Fruit fly (Drosophila melanogaster) whole organism, pupa: ENCODE measurements around the gene CG46458.

ENCODE experiments used
- CG10348 ChIP-seq: fragments of 200-800 bp; sonication (Bioruptor generic); IDR thresholded peaks from 2 replicates; pipeline ENCODE4 v1.3.6; 2022; ENCODE audit warnings: missing biosample characterization, missing genetic modification characterization
- CG12605 ChIP-seq: fragments of 200-800 bp; sonication (Bioruptor generic); IDR thresholded peaks from 2 replicates; pipeline ENCODE4 v1.3.6; 2022; ENCODE audit warnings: missing biosample characterization, missing genetic modification characterization
- CG13204 ChIP-seq: fragments of 200-800 bp; sonication (Bioruptor generic); optimal IDR thresholded peaks from 2 replicates; lab custom pipeline; 2018; ENCODE audit warnings: missing biosample characterization, mild to moderate bottlenecking, missing genetic modification characterization, moderate library complexity
- CG14655 ChIP-seq: fragments of 200-800 bp; sonication (Bioruptor generic); optimal IDR thresholded peaks from 3 replicates; lab custom pipeline; 2017; ENCODE audit warnings: mild to moderate bottlenecking, missing biosample characterization, missing genetic modification reagents, missing genetic modification characterization
- CG15710 ChIP-seq: fragments of 200-800 bp; sonication (Bioruptor generic); optimal IDR thresholded peaks from 2 replicates; lab custom pipeline; 2018; ENCODE audit warnings: missing biosample characterization, mild to moderate bottlenecking, missing genetic modification characterization, moderate library complexity
- CG17806 ChIP-seq: fragments of 200-800 bp; sonication (Bioruptor generic); optimal IDR thresholded peaks from 2 replicates; lab custom pipeline; 2018; ENCODE audit warnings: missing biosample characterization, mild to moderate bottlenecking, missing genetic modification characterization, moderate library complexity
- CG32121 ChIP-seq: fragments of 200-800 bp; sonication (Bioruptor generic); IDR thresholded peaks from 2 replicates; pipeline ENCODE4 v1.3.6; 2022; ENCODE audit warnings: missing biosample characterization, missing genetic modification characterization
- CG34367 ChIP-seq: fragments of 200-800 bp; sonication (Bioruptor generic); optimal IDR thresholded peaks from 2 replicates; lab custom pipeline; 2018; ENCODE audit warnings: missing biosample characterization, mild to moderate bottlenecking, missing genetic modification characterization
- CG4496 ChIP-seq: fragments of 200-800 bp; sonication (Bioruptor generic); IDR thresholded peaks from 3 replicates; pipeline ENCODE4 v1.3.6; 2022; ENCODE audit warnings: missing biosample characterization, missing genetic modification characterization
- CG8159 ChIP-seq: fragments of 200-800 bp; sonication (Bioruptor generic); optimal IDR thresholded peaks from 3 replicates; lab custom pipeline; 2018; ENCODE audit warnings: missing biosample characterization, mild to moderate bottlenecking, missing genetic modification characterization, moderate library complexity
- CG8301 ChIP-seq: fragments of 200-800 bp; sonication (Bioruptor generic); optimal IDR thresholded peaks from 2 replicates; lab custom pipeline; 2018; ENCODE audit warnings: missing biosample characterization, mild to moderate bottlenecking, missing genetic modification characterization
- CG9948 ChIP-seq: fragments of 200-800 bp; sonication (Bioruptor generic); optimal IDR thresholded peaks from 2 replicates; lab custom pipeline; 2018; ENCODE audit warnings: missing biosample characterization, mild to moderate bottlenecking, missing genetic modification characterization, moderate library complexity
- D1 ChIP-seq: fragments of 200-800 bp; sonication (Bioruptor generic); optimal IDR thresholded peaks from 2 replicates; lab custom pipeline; 2018; ENCODE audit warnings: missing biosample characterization, mild to moderate bottlenecking, missing genetic modification characterization, moderate library complexity
- EcR ChIP-seq: fragments of 200-800 bp; sonication (Bioruptor generic); optimal IDR thresholded peaks from 3 replicates; lab custom pipeline; 2019; ENCODE audit warnings: missing biosample characterization, missing genetic modification characterization, mild to moderate bottlenecking, moderate library complexity, missing genetic modification reagents
- Ets98B ChIP-seq: fragments of 200-800 bp; sonication (Bioruptor generic); IDR thresholded peaks from 2 replicates; pipeline ENCODE4 v1.3.6; 2022; ENCODE audit warnings: missing biosample characterization, missing genetic modification characterization
- Pif1A ChIP-seq: fragments of 200-800 bp; sonication (Bioruptor generic); optimal IDR thresholded peaks from 3 replicates; lab custom pipeline; 2016; ENCODE audit warnings: missing biosample characterization, missing genetic modification characterization
- Pif1B ChIP-seq: fragments of 200-800 bp; sonication (Bioruptor generic); optimal IDR thresholded peaks from 3 replicates; lab custom pipeline; 2016; ENCODE audit warnings: missing biosample characterization, missing genetic modification characterization
- Snoo ChIP-seq: fragments of 200-800 bp; sonication (Bioruptor generic); optimal IDR thresholded peaks from 3 replicates; lab custom pipeline; 2017; ENCODE audit warnings: missing biosample characterization, mild to moderate bottlenecking, missing genetic modification characterization, inconsistent platforms
- fd96Ca ChIP-seq: fragments of 200-800 bp; sonication (Bioruptor generic); IDR thresholded peaks from 3 replicates; pipeline ENCODE4 v1.3.6; 2022; ENCODE audit warnings: missing biosample characterization, missing genetic modification characterization
- gl ChIP-seq: fragments of 200-800 bp; sonication (Bioruptor generic); optimal IDR thresholded peaks from 2 replicates; lab custom pipeline; 2018; ENCODE audit warnings: missing biosample characterization, mild to moderate bottlenecking, missing genetic modification characterization
- rn ChIP-seq: fragments of 200-800 bp; sonication (Bioruptor generic); IDR thresholded peaks from 2 replicates; pipeline ENCODE4 v1.3.6; 2022; ENCODE audit warnings: missing biosample characterization, missing genetic modification characterization

The CG46458 gene

DNA sequence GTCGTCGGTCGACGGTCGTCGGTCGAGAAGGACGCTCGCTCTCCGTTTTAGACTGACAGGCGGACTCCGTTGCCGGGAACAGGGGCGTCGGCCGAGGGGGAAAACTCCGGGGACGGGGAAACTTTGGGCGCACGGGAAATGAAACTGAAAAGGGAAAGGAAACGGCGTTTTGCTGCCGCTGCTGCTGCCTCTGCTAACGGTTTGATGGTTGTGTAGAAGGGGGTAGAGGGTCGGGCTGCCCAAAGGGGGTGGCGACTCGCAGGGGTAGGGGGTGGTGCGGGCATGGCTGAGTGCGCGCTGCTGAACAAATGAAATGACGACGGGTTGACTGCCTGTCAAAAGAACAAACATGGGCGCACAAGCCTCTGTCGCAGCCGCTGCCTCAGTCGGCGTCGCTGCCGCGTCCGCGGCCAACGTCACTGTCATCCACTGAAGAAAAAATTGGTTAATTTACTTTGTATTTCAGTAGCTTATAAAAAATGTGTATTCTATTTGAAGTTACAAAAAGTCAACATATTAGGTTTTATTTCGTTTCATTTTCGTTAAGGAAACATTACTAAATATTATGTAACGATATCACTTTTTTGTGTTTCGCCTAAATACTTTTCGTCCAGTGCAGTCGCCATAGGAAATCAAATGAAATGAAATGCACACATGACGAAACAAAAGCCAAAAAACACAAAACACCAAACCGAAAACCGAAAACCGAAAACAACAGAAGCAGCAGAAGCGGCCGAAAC, 22.2 kb downstream of the CG46458 start:
- TF ChIP-seq CG34367 (tag; lab: Kevin White, UChicago) (no peak), CG17806 (tag; lab: Kevin White, UChicago) (no peak), Pif1A (GFP tag; lab: Kevin White, UChicago) (peak; percentile 0), CG9948 (tag; lab: Kevin White, UChicago) (no peak), Pif1B (GFP tag; lab: Kevin White, UChicago) (no peak), CG10348 (GFP tag; lab: Robert Waterston, UW) (no peak), rn (GFP tag; lab: Robert Waterston, UW) (no peak), CG8159 (tag; lab: Kevin White, UChicago) (peak; percentile 32), gl (tag; lab: Kevin White, UChicago) (no peak), CG15710 (tag; lab: Kevin White, UChicago) (no peak), fd96Ca (GFP tag; lab: Robert Waterston, UW) (no peak), EcR (GFP tag; lab: Kevin White, UChicago) (no peak), Ets98B (GFP tag; lab: Robert Waterston, UW) (no peak), CG12605 (no peak), CG13204 (no peak), D1 (tag; lab: Kevin White, UChicago) (no peak), Snoo (peak; percentile 48), CG4496 (GFP tag; lab: Robert Waterston, UW) (no peak)

DNA sequence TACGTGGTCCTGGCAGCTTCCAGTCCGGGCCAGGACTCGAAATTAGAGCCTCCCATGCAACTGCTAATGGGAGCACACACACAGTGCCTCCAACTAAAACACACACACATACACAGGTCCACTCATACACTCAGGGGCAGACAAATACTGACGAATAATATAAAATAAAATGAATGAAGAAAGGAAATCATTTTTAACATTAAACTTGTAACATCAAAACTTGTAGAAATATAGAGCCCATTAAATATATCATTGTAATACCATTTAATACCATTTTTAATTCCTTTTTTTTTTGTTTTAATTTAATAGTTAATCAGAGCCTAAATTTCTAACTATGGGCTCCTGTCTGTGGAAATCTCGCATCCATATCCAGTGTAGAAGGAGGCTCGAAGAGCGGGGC, 23.0 kb downstream of the CG46458 start:
- TF ChIP-seq CG8301: no peak
- TF ChIP-seq, all 21 proteins: peak for 0

DNA sequence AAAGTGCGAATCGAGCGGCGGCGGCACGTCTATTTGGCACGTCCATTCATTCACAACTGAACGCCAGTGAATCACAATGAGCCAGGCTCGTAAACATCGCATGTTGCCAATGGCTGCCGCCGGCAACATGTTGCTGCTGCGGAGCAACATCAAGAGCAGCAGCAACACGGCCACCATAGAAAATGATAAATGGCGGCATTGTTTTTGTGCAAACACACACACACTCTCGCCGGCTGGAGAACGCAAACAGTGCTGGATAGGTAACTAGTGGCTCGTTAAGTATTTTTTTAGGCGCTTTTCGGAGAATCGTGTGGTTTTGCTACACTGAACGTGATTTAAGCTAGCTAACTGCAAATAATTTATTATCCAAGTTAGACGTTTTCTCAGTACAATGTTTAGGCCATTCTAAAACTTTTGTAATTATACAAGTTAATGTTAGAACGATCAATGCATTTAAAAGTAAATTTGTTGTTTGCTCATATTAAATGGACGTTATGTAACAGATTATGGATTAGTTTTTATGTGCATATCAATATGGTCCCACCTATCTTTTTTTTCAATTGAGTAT, 25.3 kb downstream of the CG46458 start:
- TF ChIP-seq D1 (tag; lab: Kevin White, UChicago) (no peak), rn (GFP tag; lab: Robert Waterston, UW) (no peak), Snoo (no peak), CG12605 (no peak), Ets98B (GFP tag; lab: Robert Waterston, UW) (no peak), CG10348 (GFP tag; lab: Robert Waterston, UW) (no peak), fd96Ca (GFP tag; lab: Robert Waterston, UW) (peak; percentile 13; the same call in 1 of the 3 replicates), CG15710 (tag; lab: Kevin White, UChicago) (peak; percentile 3), CG8159 (tag; lab: Kevin White, UChicago) (peak; percentile 21), CG34367 (tag; lab: Kevin White, UChicago) (no peak), CG17806 (tag; lab: Kevin White, UChicago) (no peak), CG13204 (no peak), CG4496 (GFP tag; lab: Robert Waterston, UW) (peak; percentile 55; the same call in 1 of the 3 replicates), CG14655 (peak; percentile 49), EcR (GFP tag; lab: Kevin White, UChicago) (no peak), CG32121 (GFP tag; lab: Robert Waterston, UW) (no peak), CG8301 (peak; percentile 17), Pif1A (GFP tag; lab: Kevin White, UChicago) (no peak), CG9948 (tag; lab: Kevin White, UChicago) (no peak)

DNA sequence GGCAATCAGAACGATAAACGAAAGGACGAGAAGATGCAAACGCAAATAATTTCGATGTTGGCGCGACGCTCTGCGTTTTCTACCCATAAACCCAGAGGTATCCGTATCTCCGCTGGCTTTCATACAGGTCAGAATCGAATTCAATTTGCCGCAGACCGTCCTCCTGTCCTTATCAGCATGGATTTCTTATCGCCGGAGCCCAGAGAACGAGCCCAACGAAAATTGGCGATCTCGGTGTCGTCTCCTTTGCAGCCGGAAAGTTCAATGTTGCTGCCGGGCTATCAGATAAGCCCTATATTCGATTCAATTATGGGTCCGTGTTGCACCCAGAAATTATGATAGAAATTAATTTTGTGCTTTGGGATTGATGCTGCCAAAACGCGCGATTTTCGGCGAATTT, 26.1 kb downstream of the CG46458 start:
- no peak for TF ChIP-seq fd96Ca (GFP tag; lab: Robert Waterston, UW)
- TF ChIP-seq CG10348 (GFP tag; lab: Robert Waterston, UW): no peak

DNA sequence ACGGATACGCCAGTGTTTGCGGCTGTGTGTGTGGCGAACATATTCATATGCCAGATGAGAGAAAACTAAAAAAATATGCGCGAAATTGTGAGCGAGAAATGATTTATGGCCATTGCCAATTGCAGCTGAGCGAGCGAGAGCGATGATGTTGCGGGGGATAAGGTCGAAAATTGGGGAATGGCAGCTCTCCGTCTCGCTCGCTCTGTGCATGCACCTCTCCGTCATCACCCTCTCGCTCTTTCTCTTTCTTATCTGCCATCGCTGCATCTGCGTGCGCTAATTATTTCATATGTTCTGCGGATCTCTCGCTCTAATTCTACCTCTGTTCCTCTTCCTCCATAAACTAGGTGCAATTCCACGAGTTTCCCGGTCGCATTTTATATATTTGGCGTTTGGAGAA, 27.7 kb downstream of the CG46458 start:
- TF ChIP-seq Pif1A (GFP tag; lab: Kevin White, UChicago) (no peak), CG32121 (GFP tag; lab: Robert Waterston, UW) (peak; percentile 16; the same call in 1 of the 2 replicates), CG10348 (GFP tag; lab: Robert Waterston, UW) (no peak), CG13204 (peak; percentile 9), CG34367 (tag; lab: Kevin White, UChicago) (no peak), CG4496 (GFP tag; lab: Robert Waterston, UW) (peak; percentile 51; the same call in 1 of the 3 replicates), CG8301 (no peak), CG12605 (no peak), gl (tag; lab: Kevin White, UChicago) (no peak), fd96Ca (GFP tag; lab: Robert Waterston, UW) (0 out of 3 replicates have a peak, but pooled peaks have one; percentile 27), EcR (GFP tag; lab: Kevin White, UChicago) (no peak)
- TF ChIP-seq, all 21 proteins: peak for 4

DNA sequence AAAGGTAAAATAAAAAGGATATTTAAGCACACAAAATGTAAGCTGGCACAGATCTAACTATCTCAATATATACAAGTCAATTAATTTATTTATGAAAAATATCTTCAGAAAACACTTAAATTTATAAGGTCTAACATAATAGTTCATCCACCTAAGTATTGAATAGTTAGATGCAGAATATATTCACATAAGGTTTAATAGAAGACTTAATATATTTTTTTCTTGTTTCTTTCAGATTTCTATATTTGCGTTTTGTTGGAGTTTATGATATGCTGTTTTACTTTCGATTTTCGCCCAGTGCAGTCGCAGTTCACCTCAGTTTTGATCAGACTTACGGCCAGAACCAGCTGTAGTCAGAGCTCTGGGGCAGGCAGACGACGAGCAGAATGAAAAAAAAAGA, 29.0 kb downstream of the CG46458 start:
- peak; percentile 51 for TF ChIP-seq CG14655
- no peak for TF ChIP-seq Pif1B (GFP tag; lab: Kevin White, UChicago)
- TF ChIP-seq CG8301: peak; percentile 43
- TF ChIP-seq CG10348 (GFP tag; lab: Robert Waterston, UW): no peak
- no peak for TF ChIP-seq Snoo
- TF ChIP-seq EcR (GFP tag; lab: Kevin White, UChicago): no peak
- TF ChIP-seq Ets98B (GFP tag; lab: Robert Waterston, UW): no peak
- TF ChIP-seq CG34367 (tag; lab: Kevin White, UChicago): no peak
- no peak for TF ChIP-seq fd96Ca (GFP tag; lab: Robert Waterston, UW)
- no peak for TF ChIP-seq CG17806 (tag; lab: Kevin White, UChicago)
